Fruit fly (Drosophila melanogaster) S2 (cell line): Measurements from ENCODE around the gene CG1273.

Experiments used
- CG8478 ChIP-seq: fragments of >200 bp; optimal IDR thresholded peaks from 2 replicates; lab custom pipeline; 2018
- CTCF ChIP-seq, 2 experiments: fragments of >200 bp; optimal IDR thresholded peaks; 2 replicates each; lab custom pipeline; 2018

- TF ChIP-seq CG8478 (lab: Kevin White, UChicago) (no peak), CTCF (optimal IDR thresholded peaks at IDR 0.05; lab: Kevin White, UChicago) (no peak)
Observed at dm6 chr3L:4227164-4227563, 36.4 kb upstream of the CG1273 start, which contains the start of gene CG46460.
